Worm (Caenorhabditis elegans): ENCODE measurements around the gene Y57G11C.22.
"Not testable (repeated sequence)": the region's sequence is repeated elsewhere in the genome, so short reads cannot be mapped to it uniquely, and the experiment has no call there.

The Y57G11C.22 gene

DNA sequence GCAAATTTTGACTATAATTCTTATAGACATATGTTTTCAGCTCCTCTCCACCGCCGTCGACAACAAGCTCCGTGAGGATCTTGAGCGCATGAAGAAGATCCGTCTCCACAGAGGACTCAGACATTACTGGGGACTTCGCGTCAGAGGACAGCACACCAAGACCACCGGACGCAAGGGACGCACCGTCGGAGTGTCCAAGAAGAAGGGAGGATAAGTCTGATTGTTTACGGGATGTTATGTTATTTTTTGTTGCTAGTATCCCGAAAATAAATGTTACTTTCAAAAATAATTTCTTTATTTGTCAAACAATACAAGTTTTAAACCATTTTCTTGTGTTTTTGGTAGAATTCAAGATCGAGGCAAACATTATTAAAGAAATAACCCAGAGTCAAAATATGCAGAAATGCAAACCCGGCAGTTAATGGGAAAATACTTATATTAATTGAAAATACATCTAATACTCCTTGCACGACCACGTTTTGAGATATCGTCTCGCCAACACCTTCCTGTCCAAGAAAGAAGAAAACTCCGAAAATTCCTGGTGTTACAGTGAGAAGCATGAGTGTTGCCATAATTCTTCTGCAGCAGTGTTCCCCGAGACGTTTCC, 10.8 kb upstream of the Y57G11C.22 start:
- no peak for TF ChIP-seq unc-62 (GFP tag; optimal IDR thresholded peaks at IDR 0.05)

DNA sequence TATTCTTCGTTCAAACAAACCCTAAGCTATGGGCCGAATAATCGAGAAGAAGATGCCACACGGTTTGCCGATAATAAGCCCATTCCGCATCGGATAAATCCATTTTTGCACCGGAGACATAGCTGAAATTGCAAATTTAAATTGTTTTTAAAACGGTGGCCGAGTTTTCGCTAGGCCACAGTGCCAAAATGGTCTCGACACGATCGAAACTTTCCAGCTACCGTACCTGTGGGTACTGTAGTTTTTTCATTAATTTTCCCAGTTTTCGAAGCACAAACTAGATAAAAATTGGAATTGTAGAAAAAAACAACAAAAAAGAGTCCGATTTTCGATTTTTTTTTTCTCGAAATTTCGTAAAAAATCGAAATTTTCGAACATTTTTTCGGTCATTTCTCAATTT, 8.8 kb upstream of the Y57G11C.22 start:
- TF ChIP-seq unc-62 (GFP tag; optimal IDR thresholded peaks at IDR 0.05), result no peak

DNA sequence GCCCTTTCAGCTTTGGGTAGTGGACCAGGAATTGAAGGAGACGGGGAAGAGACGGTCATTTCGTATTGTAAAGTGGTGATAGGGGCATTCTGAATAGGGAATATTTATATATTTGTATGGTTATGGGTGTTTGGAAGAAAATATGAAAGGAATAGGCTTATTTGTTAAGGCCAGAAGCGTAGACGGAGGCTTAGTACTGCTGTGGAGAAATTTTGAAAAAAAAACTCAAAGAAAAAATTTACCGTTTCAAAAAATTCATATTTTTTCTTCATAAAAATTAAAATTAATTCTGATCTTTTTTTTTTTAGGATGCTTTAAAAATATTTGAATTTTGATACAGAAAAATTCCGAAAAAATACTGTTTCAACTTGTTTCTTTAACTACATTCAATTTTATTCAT, 8.0 kb upstream of the Y57G11C.22 start, which contains the start of gene hhat-2:
Gene hhat-2 (minus strand): TSS at position 101 of the 400 bp plus-strand sequence.
- TF ChIP-seq unc-62 (GFP tag; optimal IDR thresholded peaks at IDR 0.05), result no peak

DNA sequence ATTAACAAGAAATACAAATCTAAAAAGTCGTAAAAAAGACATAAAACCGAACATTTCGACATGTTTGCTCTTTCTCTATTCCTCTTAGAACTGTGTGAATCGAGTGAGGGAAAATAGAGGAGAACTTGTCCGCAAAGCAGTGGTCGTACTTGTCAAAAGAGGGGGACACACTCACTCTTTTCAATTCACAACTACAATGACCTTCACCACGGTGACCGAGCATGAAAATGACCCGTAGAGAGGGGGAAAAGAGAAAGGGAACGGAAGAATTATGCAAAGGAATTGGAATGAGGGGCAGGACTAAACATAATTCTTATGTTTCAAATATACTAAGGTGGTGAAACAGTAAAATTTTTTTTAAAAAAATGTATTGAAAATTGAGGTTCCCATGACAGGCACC, 3.5 kb upstream of the Y57G11C.22 start:
- no peak for TF ChIP-seq unc-62 (GFP tag; optimal IDR thresholded peaks at IDR 0.05)

DNA sequence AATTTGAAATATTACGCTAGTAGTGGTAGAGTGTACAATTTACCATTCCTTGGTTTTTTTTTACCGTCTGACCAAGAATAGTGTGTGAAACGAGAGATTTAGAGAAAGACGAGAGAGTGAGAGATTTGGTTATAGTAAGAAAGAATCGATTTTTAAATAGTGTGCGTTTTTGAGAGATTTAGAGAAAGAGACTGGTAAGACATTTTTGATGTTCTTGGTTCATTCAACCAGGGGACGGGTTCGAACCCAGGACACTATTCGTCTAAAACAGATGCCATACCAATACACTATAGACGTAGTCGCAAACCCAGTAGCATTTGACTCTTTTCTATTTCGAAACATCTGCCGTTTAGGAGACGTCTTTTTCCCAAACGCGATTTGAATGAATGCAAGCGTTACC, 1.1 kb downstream of the Y57G11C.22 start:
- TF ChIP-seq unc-62 (GFP tag; optimal IDR thresholded peaks at IDR 0.05), result no peak

DNA sequence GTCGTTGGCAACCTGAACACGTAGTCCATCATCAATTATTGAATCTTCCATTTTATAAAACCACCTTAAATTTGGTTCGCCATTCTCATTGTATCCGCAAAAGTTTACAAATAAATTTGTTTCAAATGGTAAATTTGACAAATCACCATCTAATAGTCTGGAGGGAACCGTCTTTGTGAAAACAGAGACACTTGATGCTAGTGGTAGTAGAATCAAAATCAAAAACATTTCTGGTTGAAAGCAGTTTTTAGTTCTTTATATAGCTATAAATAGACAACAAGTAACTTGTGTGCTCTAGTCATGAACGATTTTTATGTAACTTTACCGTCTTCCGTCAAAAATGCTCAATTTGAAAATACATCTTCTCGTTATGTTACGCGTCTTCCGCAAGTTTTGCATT, 6.1 kb downstream of the Y57G11C.22 start, which contains the start of gene Y57G11C.20:
Gene Y57G11C.20 (plus strand): TSS at position 301 of the 400 bp plus-strand sequence.
- not testable (repeated sequence) for TF ChIP-seq unc-62 (GFP tag; optimal IDR thresholded peaks at IDR 0.05)

DNA sequence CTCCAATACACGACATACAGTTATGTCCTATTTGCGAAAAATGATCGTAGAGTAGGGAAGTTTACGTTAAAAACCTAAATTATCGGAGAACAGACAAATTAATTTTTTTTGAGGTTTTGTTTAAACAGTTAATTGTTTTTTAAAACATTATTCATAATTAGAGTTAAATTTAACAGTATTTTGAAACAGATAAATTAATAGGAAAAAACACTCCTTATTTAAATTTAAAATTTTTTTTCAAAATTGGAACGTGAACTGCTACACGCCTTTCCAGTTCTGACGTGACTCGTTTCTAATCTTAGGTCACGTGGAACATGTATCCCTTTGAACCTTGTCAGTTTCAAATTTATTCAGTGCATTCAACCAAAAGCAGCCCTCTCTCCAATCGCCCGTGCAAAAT, 16.7 kb downstream of the Y57G11C.22 start, which contains the start of gene Y57G11C.52:
Gene Y57G11C.52 (plus strand): TSS at position 301 of the 400 bp plus-strand sequence.
- no peak for TF ChIP-seq unc-62 (GFP tag; optimal IDR thresholded peaks at IDR 0.05)

DNA sequence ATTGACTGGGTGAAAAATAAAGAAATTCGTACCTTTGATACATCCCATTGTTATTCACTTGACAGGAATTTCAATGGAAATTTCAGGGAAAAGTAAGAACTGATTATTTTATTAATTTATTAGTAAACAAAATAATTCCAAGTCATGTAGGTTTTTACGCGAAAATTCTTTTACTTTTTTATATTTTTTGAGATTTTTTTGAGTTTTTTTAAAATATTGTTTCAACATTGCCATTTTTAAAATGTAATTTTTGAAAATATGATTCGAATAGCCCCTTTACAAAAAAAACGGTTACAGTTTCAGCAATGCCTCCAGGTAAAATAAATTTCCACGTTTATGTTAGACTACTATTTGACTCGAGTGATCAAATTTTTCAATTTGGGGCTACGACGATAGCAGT, 24.7 kb downstream of the Y57G11C.22 start, which contains the start of gene Y57G11C.23:
Gene Y57G11C.23 (minus strand): TSS at position 101 of the 400 bp plus-strand sequence.
- TF ChIP-seq unc-62 (GFP tag; optimal IDR thresholded peaks at IDR 0.05), result no peak

DNA sequence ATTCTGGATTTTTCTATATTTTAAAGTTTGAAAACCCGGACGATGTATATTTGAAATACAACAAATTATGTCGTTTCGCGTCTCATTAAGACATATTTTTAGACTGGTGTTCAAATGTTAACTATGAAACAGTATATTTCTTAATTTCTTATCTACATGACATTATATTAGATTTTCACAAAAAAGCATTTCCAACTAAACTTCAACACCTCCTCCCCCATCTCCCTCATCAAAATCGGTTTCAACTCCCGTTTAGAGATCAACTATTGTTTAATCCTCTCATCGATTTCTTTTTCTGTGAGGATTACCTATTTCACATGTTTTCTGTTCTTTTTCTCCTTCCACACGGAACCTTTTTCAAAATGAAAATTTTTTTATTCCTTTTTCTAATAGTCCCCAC, 25.1 kb downstream of the Y57G11C.22 start, which contains the start of gene Y57G11C.38:
Gene Y57G11C.38 (plus strand): TSS at position 301 of the 400 bp plus-strand sequence.
- TF ChIP-seq unc-62 (GFP tag; optimal IDR thresholded peaks at IDR 0.05), result no peak

DNA sequence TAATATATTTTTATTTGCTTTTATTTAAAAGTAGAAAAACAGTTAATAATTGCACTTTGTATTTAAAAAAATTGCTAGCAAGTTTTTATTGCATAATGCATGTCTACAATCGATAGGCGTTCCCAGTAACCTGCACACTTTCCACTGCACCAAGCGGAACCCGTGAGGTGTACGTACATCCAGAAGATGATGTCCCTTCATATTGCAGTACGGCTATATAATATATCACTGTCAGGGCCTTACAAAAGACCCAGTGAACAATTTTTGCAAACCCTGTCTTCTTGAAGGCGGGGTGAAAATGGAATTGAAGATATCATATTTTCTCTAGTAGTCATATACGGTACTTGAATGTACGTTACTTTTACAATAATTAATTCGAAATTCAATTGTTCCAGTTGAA, 26.8 kb downstream of the Y57G11C.22 start:
- TF ChIP-seq unc-62 (GFP tag; optimal IDR thresholded peaks at IDR 0.05), result no peak

DNA sequence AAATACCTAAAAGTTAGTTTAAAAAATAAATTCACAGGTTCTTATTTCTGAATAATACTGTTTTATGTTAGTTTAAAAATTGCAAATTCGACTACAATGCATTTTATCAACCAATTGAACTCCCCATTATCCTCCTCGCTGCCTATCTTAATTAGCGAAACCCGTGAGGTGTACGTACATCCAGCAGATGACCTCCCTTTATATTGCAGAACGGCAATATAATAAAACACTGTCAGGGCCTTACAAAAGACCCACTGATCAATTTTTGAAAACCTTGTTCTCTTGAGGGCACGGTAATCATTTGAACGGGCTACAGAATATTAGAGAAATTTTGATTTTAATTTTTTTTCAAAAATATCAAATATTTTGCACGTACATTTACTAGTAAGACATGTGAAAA, 27.5 kb downstream of the Y57G11C.22 start:
- TF ChIP-seq unc-62 (GFP tag; optimal IDR thresholded peaks at IDR 0.05), result no peak

DNA sequence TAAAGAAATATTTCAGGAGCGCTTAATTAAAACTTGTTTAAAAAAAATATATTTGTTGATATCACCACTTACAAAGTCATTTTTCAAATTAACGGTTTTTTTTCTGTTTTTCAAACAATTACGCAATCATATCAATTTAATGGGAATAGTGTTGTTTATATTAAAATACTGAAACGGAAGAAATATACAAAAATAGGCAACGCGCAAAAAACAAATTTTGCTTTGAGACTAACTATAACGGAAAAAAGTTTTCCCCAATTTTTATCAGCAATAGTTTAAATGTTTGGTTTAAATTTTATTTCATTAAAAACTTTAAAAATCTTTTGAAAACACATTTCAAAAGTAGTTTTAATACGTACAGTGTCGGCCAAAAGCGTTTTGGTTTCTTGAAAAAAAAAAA, 31.5 kb downstream of the Y57G11C.22 start:
- TF ChIP-seq unc-62 (GFP tag; optimal IDR thresholded peaks at IDR 0.05), result no peak

DNA sequence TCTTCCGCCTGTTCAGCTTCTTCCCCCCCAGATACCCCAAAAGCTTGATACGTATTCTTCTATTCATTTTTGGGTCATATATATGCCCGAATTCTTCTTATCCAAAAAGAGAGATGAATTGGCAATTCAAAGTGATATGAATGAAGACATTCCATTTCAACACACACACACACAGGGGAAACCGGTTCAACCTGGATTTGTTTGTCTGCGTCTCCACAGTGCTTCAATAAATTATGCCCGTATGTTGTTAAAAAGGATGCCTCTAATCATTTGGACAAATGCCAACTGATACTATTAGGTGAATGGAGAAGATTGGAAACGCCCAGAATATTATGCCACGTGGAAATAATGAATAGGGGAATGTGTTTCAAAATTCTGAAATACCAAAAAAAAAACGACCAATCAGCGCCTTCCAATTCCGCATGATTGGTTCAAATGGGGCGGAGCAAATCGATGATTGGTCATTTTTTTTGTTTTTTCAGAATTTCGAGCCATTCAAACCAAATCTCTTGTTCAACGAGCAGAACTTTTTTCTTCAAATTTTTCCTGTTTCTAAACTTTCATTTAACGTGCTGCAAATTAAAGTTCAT, 32.9 kb downstream of the Y57G11C.22 start:
- TF ChIP-seq unc-62 (GFP tag; optimal IDR thresholded peaks at IDR 0.05), result no peak

DNA sequence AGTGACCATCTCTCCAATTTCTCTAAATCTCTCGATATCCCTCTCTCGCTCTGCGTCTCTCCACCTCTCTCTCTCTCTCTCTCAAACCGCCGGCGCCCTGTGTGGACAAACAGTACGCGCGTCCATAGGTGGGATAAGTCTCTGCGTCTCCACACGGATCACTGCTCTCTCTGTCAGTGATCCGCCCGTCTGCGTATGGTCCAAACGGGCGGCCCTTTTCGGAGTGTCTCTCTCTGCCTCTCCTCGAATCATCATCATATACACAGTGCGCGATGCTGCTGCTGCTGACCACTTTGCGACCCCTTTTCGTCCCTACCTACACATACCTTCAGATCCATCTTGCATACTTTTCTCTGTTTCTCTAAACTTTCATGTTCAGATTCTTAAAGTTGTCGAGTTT, 35.3 kb downstream of the Y57G11C.22 start:
- no peak for TF ChIP-seq unc-62 (GFP tag; optimal IDR thresholded peaks at IDR 0.05)

DNA sequence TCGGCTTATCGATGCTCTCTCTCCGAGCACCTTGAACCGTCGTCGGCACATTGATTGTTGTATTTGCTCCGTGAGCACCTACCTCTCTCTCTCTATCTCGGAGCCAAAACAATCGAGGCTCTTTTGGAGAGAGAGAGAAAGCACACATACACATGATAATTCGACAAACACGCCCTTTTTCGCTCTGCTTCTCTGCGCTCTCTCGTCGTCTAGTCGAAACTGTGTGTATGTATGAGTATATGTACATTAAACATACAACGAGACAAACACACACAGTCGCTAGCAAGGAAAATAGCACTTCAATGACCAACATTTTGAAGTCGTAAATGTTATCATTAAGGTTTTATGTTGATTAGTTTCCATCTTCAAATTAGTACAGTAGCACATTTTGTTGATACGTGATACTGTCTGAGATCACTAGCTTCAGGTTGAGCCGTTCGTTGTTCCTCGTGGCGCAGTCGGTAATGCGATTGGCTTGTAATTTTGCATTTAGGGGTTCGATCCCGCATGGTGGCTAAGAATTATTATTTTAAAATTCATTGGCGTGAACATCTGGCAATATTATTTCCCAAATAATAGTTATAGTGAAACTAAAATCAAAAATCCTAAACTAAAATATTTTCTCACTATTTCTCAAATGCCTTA, 38.0 kb downstream of the Y57G11C.22 start:
- TF ChIP-seq unc-62 (GFP tag; optimal IDR thresholded peaks at IDR 0.05), result no peak

DNA sequence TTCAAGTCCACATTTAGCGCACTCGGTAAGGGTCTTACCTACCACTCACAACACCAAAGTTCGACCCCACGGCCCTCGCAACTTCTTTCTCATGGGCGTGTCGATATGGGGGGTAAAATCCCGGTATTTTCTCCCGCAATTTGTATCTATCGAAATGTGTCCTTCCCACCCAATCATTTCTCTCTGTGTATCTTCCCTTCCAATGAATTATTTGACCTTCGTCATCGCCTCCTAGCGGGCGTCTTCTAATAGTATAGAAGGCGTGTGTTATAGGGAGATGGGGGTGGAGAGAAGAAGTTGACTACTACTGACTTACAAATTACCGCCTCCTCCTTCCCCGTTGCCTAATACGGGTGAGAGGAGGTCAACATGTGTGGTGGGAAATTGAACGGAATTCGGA, 39.6 kb downstream of the Y57G11C.22 start:
- no peak for TF ChIP-seq unc-62 (GFP tag; optimal IDR thresholded peaks at IDR 0.05)

DNA sequence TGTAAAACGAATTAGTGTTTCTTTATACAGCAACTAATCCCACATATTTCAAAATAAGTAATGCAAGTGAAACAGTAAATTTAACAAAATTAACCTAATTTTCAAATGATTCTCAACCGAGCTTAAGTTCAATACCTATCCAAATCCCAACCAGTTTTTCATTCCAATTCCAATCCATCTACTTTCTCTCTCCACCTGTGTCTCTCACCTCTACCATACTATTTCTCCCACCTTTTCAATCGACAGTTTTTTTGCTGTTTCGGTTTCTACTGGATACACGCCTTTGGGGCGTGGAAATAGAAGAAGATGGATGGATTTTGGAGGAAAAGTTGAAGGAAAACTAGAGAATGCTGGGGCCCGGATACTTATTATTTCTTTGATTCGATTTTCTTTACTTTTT, 40.6 kb downstream of the Y57G11C.22 start:
- no peak for TF ChIP-seq unc-62 (GFP tag; optimal IDR thresholded peaks at IDR 0.05)

All from whole organism, dauer.